Worm (Caenorhabditis elegans): Measurements from ENCODE around the gene F15H10.10.
A peak's percentile ranks its signal among the peaks of the same experiment; 100 is the strongest.

F15H10.10 gene

DNA sequence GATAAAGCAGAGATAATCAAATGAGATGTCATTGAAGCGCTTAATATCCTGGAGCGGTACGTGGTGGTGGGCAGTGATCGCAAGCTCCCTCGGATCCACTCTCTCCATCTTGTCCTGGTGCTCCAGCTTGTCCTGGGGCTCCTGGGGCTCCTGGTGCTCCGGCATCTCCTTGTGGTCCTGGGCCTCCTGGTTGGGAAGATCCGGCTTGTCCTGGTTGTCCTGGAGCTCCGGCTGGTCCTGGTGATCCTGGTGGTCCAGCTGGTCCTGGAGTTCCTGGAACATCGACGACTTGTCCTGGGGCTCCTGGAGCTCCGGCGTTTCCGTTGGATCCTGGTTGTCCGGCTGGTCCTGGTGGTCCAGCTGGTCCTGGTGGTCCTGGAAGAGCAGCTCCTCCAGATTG is 7.1 kb upstream of the F15H10.10 start:
- TF ChIP-seq ctbp-1 (GFP tag; IDR thresholded peaks at IDR 0.05) (peak; percentile 49), madf-5 (GFP tag; IDR thresholded peaks at IDR 0.05) (0 out of 4 replicates have a peak, but pooled peaks of 1 of the 2 experiments have one; percentile 51), set-16 (GFP tag; IDR thresholded peaks at IDR 0.05) (peak; percentile 97), ceh-20 (GFP tag; IDR thresholded peaks at IDR 0.05) (peak; percentile 48; the same call in 1 of the 2 replicates)

DNA sequence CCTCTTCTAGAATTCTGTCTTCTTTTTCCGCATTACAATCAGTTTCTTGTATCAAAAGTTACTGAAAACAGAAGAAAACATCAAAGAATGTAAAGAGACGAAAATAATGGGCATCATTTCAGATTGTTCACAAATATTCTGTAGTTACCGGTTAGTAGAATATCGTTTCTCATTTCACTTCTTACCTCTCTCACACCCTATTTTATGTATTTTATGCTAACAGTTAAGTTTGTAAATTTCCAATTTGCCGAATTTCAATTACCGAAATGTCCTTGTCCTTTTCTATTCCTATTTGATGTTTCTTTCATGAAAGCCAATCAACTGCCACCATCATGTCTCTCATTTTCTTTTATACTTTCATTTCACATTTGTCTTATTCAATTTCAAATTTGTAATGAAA is 6.7 kb upstream of the F15H10.10 start:
- TF ChIP-seq T26A8.4 (GFP tag; IDR thresholded peaks at IDR 0.05) (peak; percentile 62; the same call in 1 of the 2 replicates), cey-2 (tag; optimal IDR thresholded peaks at IDR 0.05; ENCODE audit: borderline replicate concordance, insufficient read depth) (peak; percentile 4), dpl-1 (GFP tag; optimal IDR thresholded peaks at IDR 0.05) (no peak), T20F7.1 (GFP tag; optimal IDR thresholded peaks at IDR 0.05) (peak; percentile 6), unc-62 (GFP tag; optimal IDR thresholded peaks at IDR 0.05 in 1 of 2) (peak in 1 of 2 experiments; percentile 66), unc-62 (tag; optimal IDR thresholded peaks at IDR 0.05) (no peak)

DNA sequence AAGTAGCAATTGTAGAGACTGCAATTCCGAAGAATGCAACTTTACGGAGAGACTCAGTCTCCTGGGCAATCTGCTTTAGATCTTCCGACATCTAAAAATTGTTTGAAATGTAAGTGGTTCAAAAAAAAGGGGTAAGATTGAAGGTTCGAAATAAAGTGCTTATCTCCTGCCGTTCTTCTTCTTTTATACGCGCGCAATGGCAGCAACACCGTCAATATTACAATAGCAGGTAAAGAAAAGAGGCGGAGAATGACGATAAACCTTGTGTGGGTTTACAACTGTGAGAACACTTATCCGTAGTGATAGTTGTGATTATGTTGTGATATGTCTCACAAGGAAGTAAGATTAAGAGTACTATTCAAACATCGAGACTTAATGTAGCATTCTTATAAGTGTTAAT is 5.0 kb upstream of the F15H10.10 start, which contains the start of gene col-13:
Gene col-13 (minus strand): TSS at position 101 of the 400 bp plus-strand sequence.
- TF ChIP-seq nhr-11 (tag; optimal IDR thresholded peaks at IDR 0.05) (no peak), R02D3.7 (tag; optimal IDR thresholded peaks at IDR 0.05) (no peak), lir-3 (tag; optimal IDR thresholded peaks at IDR 0.05) (no peak), pha-4 (GFP tag; IDR thresholded peaks at IDR 0.05) (no peak), pha-4 (tag; optimal IDR thresholded peaks at IDR 0.05) (no peak), nhr-28 (tag; optimal IDR thresholded peaks at IDR 0.05) (no peak), fos-1 (tag; optimal IDR thresholded peaks at IDR 0.05) (no peak), dmd-6 (GFP tag; IDR thresholded peaks at IDR 0.05) (no peak), sdz-12 (GFP tag; optimal IDR thresholded peaks at IDR 0.05) (no peak), nhr-76 (tag; optimal IDR thresholded peaks at IDR 0.05) (no peak), lim-7 (GFP tag; IDR thresholded peaks at IDR 0.05) (no peak)

ce11 chrV:10420843-10421242 is 4.0 kb upstream of the F15H10.10 start:
- TF ChIP-seq set-16 (GFP tag; IDR thresholded peaks at IDR 0.05) (peak; percentile 96), madf-5 (GFP tag; IDR thresholded peaks at IDR 0.05) (peak in 1 of 2 experiments; percentile 59; a peak in 1 of 4 replicates)

DNA sequence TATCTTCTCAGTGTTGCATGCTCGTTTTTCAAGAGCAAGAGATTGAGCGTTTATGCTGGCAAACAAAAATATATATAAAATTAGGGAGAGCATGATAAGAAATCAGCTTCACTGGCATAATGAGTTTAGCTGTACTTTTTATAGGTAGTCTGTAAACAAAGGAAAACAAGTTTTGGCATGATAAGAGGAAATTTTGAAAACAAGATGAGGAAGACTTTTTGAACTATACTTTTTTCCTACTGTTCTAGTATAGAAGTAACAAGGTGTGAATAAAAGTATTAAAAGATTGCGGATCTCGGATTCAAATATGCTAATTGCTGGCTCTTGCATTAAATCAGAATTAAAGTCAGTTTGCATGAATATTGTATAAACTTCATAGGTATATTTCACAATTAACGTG is 2.1 kb upstream of the F15H10.10 start, which contains the start of gene F15H10.5:
Gene F15H10.5 (minus strand): TSS at position 101 of the 400 bp plus-strand sequence.
- no peak for TF ChIP-seq lin-1 (GFP tag; IDR thresholded peaks at IDR 0.05)
- no peak for TF ChIP-seq zag-1 (tag; optimal IDR thresholded peaks at IDR 0.05)
- no peak for TF ChIP-seq unc-39 (tag; optimal IDR thresholded peaks at IDR 0.05)
- no peak for TF ChIP-seq aly-2 (tag; optimal IDR thresholded peaks at IDR 0.05)
- TF ChIP-seq unc-130 (GFP tag; optimal IDR thresholded peaks at IDR 0.05) = no peak
- no peak for TF ChIP-seq lin-15B (tag; optimal IDR thresholded peaks at IDR 0.05)
- TF ChIP-seq zfp-3 (GFP tag; conservative IDR thresholded peaks at IDR 0.05) = no peak
- no peak for TF ChIP-seq nhr-25 (tag; optimal IDR thresholded peaks at IDR 0.05; ENCODE audit: borderline replicate concordance, insufficient read depth)
- no peak for TF ChIP-seq pqm-1 (tag; optimal IDR thresholded peaks at IDR 0.05)
- no peak for TF ChIP-seq mes-2 (tag; optimal IDR thresholded peaks at IDR 0.05; ENCODE audit: poor library complexity, severe bottlenecking)
- TF ChIP-seq daf-8 (GFP tag; IDR thresholded peaks at IDR 0.05) = no peak
- TF ChIP-seq spr-1 (tag; optimal IDR thresholded peaks at IDR 0.05) = no peak
- TF ChIP-seq pha-4 (GFP tag; IDR thresholded peaks at IDR 0.05) = no peak
- TF ChIP-seq pha-4 (tag; optimal IDR thresholded peaks at IDR 0.05) = no peak
- TF ChIP-seq egl-27 (tag; optimal IDR thresholded peaks at IDR 0.05) = no peak
- TF ChIP-seq fkh-10 (GFP tag; optimal IDR thresholded peaks at IDR 0.05) = no peak
- TF ChIP-seq F10B5.3 (tag; optimal IDR thresholded peaks at IDR 0.05) = no peak
- TF ChIP-seq nhr-48 (tag; optimal IDR thresholded peaks at IDR 0.05) = no peak
- no peak for TF ChIP-seq mdt-29 (GFP tag; IDR thresholded peaks at IDR 0.05)
- TF ChIP-seq skn-1 (tag; optimal IDR thresholded peaks at IDR 0.05) = no peak
- no peak for TF ChIP-seq unc-62 (GFP tag; optimal IDR thresholded peaks at IDR 0.05 in 1 of 2)
- no peak for TF ChIP-seq unc-62 (tag; optimal IDR thresholded peaks at IDR 0.05)
